Fruit fly (Drosophila melanogaster) Kc167 (cell line): Measurements from ENCODE around the gene CG31404.

Experiments
- h ChIP-seq: fragments of >200 bp; optimal IDR thresholded peaks from 3 replicates; lab custom pipeline; 2018; ENCODE audit warnings: missing external identifiers
- insv ChIP-seq: fragments of >200 bp; optimal IDR thresholded peaks from 3 replicates; lab custom pipeline; 2018; ENCODE audit warnings: missing external identifiers
- psq ChIP-seq: fragments of >200 bp; optimal IDR thresholded peaks from 2 replicates; lab custom pipeline; 2017; ENCODE audit warnings: missing external identifiers

DNA sequence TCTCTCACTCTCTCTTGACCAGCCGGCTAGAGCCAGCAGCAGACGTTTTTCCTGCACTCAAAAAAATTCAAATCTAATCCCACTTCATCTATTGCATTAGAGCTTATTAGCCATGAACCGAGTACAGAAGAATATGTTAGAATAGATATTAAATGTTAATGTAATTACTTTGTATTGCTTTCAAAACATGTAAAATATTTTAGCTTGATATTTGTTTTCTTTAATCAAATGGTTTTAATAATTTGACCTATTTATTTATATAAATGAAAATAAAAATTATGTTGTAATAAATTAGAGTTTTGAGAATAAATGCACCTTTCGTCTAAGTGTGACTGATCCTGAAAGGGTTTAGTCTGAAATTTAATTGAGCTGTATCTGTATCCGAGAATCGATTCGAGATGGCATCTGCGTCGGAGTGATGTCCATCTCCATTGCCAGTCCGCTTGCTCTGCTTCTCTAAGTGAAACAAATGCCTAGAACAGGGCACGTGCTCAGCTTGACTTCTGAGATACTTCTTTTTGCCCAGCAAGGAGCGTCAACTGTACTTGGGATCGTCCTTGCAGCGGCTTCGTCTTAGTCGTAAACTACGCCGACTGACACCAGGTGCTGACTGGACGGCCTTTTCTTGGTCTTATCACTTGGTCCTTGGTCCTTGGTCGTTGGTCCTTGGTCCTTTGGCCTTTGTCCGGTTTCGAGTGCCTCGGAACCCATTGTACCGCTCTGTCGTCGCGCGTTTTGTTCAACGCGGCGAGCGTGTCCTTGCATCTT, 35.3 kb downstream of the CG31404 start:
- no peak for TF ChIP-seq psq (lab: Kevin White, UChicago)
- no peak for TF ChIP-seq h (lab: Kevin White, UChicago)
- TF ChIP-seq insv (lab: Kevin White, UChicago), result no peak
